Worm (Caenorhabditis elegans) whole organism, midembryonic: ENCODE measurements around the gene polg-1.

ENCODE experiments used
- flt-1 ChIP-seq: fragments of 200-800 bp; sonication (Bioruptor generic); IDR thresholded peaks from 2 replicates; pipeline ENCODE4 v1.3.6; 2022; ENCODE audit warnings: missing genetic modification characterization, missing compliant biosample characterization
- ztf-29 ChIP-seq: fragments of 200-800 bp; sonication (Bioruptor generic); IDR thresholded peaks from 2 replicates; pipeline ENCODE4 v1.3.6; 2022; ENCODE audit warnings: missing genetic modification reagents, missing genetic modification characterization, missing compliant biosample characterization

DNA sequence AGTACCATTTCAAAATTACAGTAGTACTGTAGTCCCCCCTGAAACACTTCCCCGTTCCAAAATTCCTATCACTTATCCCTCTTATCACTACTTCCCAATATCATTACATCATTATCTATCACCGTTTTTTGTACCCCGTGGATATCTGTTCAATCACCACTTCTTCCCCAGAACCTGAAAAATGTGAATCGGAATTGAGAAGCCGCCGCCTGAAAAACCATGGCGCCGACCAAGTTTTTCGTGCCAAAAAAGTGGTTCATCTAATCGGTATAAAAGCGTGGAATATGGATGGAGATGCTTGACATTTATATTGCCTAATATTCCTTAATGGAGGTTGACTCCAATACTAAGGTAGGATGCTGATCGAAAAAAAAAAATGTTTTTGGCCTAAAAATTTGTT, 27.5 kb downstream of the polg-1 start, which contains the start of gene rol-1:
- TF ChIP-seq flt-1 (GFP tag; lab: Robert Waterston, UW) (no peak), ztf-29 (GFP tag; lab: Robert Waterston, UW) (no peak)
